Fruit fly (Drosophila melanogaster): ENCODE data around the gene CG42337.

Gene CG42337

DNA sequence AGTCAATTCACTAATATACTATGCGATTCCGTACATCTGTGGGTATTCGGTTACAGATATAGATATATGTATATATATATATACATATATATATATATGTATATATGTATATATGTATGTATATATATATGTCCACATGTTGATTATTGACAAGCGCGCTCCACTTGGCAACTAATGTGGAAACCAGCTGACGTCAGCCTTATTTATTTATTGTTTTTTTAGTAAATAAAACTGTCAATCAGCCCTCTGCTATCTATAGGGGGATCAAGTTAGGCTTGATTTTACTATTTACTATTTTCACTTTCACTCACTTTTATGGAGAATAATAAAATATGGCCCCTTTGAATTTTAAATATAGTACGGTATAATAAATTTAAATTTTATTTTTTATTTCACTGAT lies 18.2 kb downstream of the CG42337 start:
- TF ChIP-seq cyc (GFP tag; optimal IDR thresholded peaks at IDR 0.05) = no peak
- no peak for TF ChIP-seq vri (GFP tag; optimal IDR thresholded peaks at IDR 0.05)
- no peak for TF ChIP-seq Sox15 (GFP tag; optimal IDR thresholded peaks at IDR 0.05)
- TF ChIP-seq CG15336 (GFP tag; IDR thresholded peaks at IDR 0.05) = no peak
- peak; percentile 15 for TF ChIP-seq Eip78C (GFP tag)
- no peak for TF ChIP-seq fd85E (GFP tag; optimal IDR thresholded peaks at IDR 0.05)
- no peak for TF ChIP-seq Gug (GFP tag; IDR thresholded peaks at IDR 0.05)

DNA sequence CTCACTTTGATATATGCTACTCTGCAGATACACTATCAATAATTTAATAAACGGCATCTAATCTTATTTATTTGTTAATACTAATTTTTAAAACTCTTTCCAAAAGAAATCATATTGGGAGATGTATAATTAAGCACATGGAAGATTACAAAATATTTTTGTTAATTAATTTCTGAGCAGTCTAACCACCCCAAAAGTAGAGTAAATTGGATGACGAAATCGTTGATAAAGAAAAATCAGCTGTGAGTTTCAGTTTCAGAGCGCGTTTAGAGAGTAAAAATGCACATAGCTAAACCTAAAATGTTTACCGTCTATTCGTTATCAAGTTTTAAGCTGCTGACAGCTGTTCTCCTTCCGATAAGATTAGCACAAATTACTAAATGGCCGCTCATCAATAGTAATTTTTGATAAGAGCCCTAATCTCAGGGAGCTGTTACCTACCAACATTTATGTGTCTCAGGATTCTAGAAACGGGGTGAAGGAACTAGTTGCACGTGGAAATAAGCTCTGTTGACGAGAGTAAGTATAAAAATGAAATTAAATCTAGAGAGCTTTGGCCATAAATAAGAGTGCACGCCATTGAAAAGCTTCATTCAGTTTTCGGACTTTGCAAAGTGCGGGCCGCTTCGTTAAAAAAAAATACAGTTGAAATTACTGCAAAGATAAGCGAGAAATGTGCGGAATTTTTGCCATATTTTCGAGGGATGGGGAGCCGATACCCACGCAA lies 20.5 kb downstream of the CG42337 start, which contains the start of the genes chb and AsnS:
chb (plus strand) TSS at position 327 of the 727 bp plus-strand sequence.
AsnS (plus strand) TSS at position 592 of the 727 bp plus-strand sequence.
- TF ChIP-seq CG11294 (GFP tag; IDR thresholded peaks at IDR 0.05) (peak; percentile 87), CG8632 (GFP tag; optimal IDR thresholded peaks at IDR 0.05) (peak; percentile 76), CG6854 (GFP tag; optimal IDR thresholded peaks at IDR 0.05) (peak; percentile 38), Sox102F (GFP tag; optimal IDR thresholded peaks at IDR 0.05) (peak; percentile 76), spab (GFP tag; optimal IDR thresholded peaks at IDR 0.05) (peak; percentile 43), CG11902 (GFP tag; optimal IDR thresholded peaks at IDR 0.05) (peak; percentile 38), CG31627 (GFP tag; optimal IDR thresholded peaks at IDR 0.05) (peak; percentile 85), CG15336 (GFP tag; IDR thresholded peaks at IDR 0.05) (peak; percentile 91), esn (GFP tag; optimal IDR thresholded peaks at IDR 0.05) (peak; percentile 90), eg (GFP tag; IDR thresholded peaks at IDR 0.05) (peak; percentile 95), cyc (GFP tag; optimal IDR thresholded peaks at IDR 0.05) (peak; percentile 78), CG10669 (GFP tag; optimal IDR thresholded peaks at IDR 0.05) (peak; percentile 71), CG4318 (GFP tag; optimal IDR thresholded peaks at IDR 0.05) (no peak), dac (GFP tag; optimal IDR thresholded peaks at IDR 0.05) (peak; percentile 39), Met (GFP tag; optimal IDR thresholded peaks at IDR 0.05) (peak; percentile 86), CG3032 (tag; optimal IDR thresholded peaks at IDR 0.05) (peak; percentile 79), Sox14 (GFP tag; optimal IDR thresholded peaks at IDR 0.05) (peak; percentile 77), Eip93F (GFP tag; optimal IDR thresholded peaks at IDR 0.05) (no peak), CG6792 (GFP tag; optimal IDR thresholded peaks at IDR 0.05) (peak; percentile 79), CG32006 (GFP tag; optimal IDR thresholded peaks at IDR 0.05) (peak; percentile 80), ss (GFP tag; optimal IDR thresholded peaks at IDR 0.05) (peak in 1 of 2 experiments; percentile 9), fd85E (GFP tag; optimal IDR thresholded peaks at IDR 0.05) (no peak), dsx (GFP tag; optimal IDR thresholded peaks at IDR 0.05; ENCODE audit: poor library complexity, severe bottlenecking) (peak; percentile 69), OdsH (GFP tag; optimal IDR thresholded peaks at IDR 0.05) (peak; percentile 78), fkh (GFP tag; optimal IDR thresholded peaks at IDR 0.05) (peak; percentile 1), CG10631 (GFP tag; optimal IDR thresholded peaks at IDR 0.05) (peak; percentile 79), Lpt (GFP tag; optimal IDR thresholded peaks at IDR 0.05) (peak; percentile 62), Hr38 (GFP tag; optimal IDR thresholded peaks at IDR 0.05) (no peak), net (GFP tag; optimal IDR thresholded peaks at IDR 0.05) (peak; percentile 70), CG6163 (GFP tag; IDR thresholded peaks at IDR 0.05) (peak; percentile 88), Gug (GFP tag; IDR thresholded peaks at IDR 0.05) (peak; percentile 88), Hr4 (GFP tag; optimal IDR thresholded peaks at IDR 0.05) (peak; percentile 83), Sox15 (GFP tag; optimal IDR thresholded peaks at IDR 0.05) (peak; percentile 52), CG8119 (GFP tag; IDR thresholded peaks at IDR 0.05) (peak; percentile 88), Ets96B (tag; optimal IDR thresholded peaks at IDR 0.05) (peak; percentile 89), CG7368 (GFP tag; optimal IDR thresholded peaks at IDR 0.05) (peak; percentile 57), CG16779 (tag; optimal IDR thresholded peaks at IDR 0.05) (peak; percentile 36), Ets21C (GFP tag; optimal IDR thresholded peaks at IDR 0.05) (peak; percentile 76), CG11762 (GFP tag; optimal IDR thresholded peaks at IDR 0.05; ENCODE audit: insufficient read depth) (peak; percentile 55), svp (GFP tag) (peak; percentile 93), Hr39 (GFP tag; optimal IDR thresholded peaks at IDR 0.05) (peak; percentile 79), acj6 (GFP tag; optimal IDR thresholded peaks at IDR 0.05) (peak; percentile 81), topi (GFP tag; optimal IDR thresholded peaks at IDR 0.05) (peak; percentile 83), CG6276 (GFP tag; optimal IDR thresholded peaks at IDR 0.05) (peak; percentile 63), CG34406 (GFP tag; optimal IDR thresholded peaks at IDR 0.05) (peak; percentile 82), Eip78C (GFP tag) (peak; percentile 95), pdm3 (GFP tag; optimal IDR thresholded peaks at IDR 0.05) (peak; percentile 85)
